Worm (Caenorhabditis elegans) whole organism, L3 larva: Measurements from ENCODE around the gene K02H11.9.

Experiments used
- elt-1 ChIP-seq: fragments of 150-350 bp; optimal IDR thresholded peaks from 2 replicates; lab custom pipeline; 2014; ENCODE audit warnings: missing biosample characterization, missing genetic modification characterization
- fos-1 ChIP-seq: fragments of 150-350 bp; optimal IDR thresholded peaks from 2 replicates; lab custom pipeline; 2014; ENCODE audit warnings: missing biosample characterization, missing genetic modification characterization
- pqm-1 ChIP-seq: fragments of 150-350 bp; optimal IDR thresholded peaks from 2 replicates; lab custom pipeline; 2017; ENCODE audit warnings: missing biosample characterization, missing genetic modification characterization, inconsistent platforms
- zag-1 ChIP-seq: fragments of 150-350 bp; optimal IDR thresholded peaks from 2 replicates; lab custom pipeline; 2014; ENCODE audit warnings: missing biosample characterization, missing genetic modification characterization

DNA sequence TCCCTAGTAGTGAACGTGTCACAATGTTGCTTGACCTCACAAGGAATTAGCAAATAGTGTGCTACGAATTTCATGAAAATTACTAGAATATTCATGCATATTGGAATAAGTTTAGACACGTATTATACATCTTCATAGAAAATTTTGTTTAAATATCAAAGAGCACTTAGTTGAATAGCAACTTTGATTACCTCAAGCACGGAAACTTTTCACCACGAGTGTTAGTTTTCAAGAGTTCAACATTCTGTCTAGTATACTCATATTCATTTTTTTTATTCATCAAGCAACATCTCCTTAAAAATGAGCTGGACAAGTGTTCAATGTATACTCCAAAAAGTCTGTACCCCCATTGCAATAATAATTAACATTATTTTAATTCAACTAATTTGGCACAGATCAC, 14.4 kb downstream of the K02H11.9 start, which contains the start of gene str-243:
- TF ChIP-seq elt-1 (no peak), zag-1 (tag; lab: Kevin White, UChicago) (no peak), fos-1 (tag; lab: Kevin White, UChicago) (no peak), pqm-1 (no peak)
